Worm (Caenorhabditis elegans) whole organism, L4 larva: Measurements from ENCODE around the gene nhr-103.

Source experiments
- F26F4.8 ChIP-seq: fragments of 200-800 bp; sonication (Bioruptor generic); conservative IDR thresholded peaks from 2 replicates; pipeline ENCODE4 v1.3.6; 2022; ENCODE audit warnings: missing genetic modification characterization, missing compliant biosample characterization
- F37D6.2 ChIP-seq: sonication (generic microtip); optimal IDR thresholded peaks from 2 replicates; lab custom pipeline; 2016; ENCODE audit warnings: mild to moderate bottlenecking, missing genetic modification characterization, missing compliant biosample characterization
- F44E2.7 ChIP-seq: fragments of 200-800 bp; sonication (Bioruptor generic); IDR thresholded peaks from 2 replicates; pipeline ENCODE4 v2.1.2; 2022; ENCODE audit warnings: missing genetic modification characterization, missing compliant biosample characterization
- F49E8.2 ChIP-seq: sonication (generic microtip); optimal IDR thresholded peaks from 2 replicates; lab custom pipeline; 2016; ENCODE audit warnings: missing compliant biosample characterization, mild to moderate bottlenecking, missing genetic modification characterization, borderline replicate concordance
- R02D3.7 ChIP-seq: fragments of 150-350 bp; sonication (generic microtip); optimal IDR thresholded peaks from 3 replicates; lab custom pipeline; 2014; ENCODE audit warnings: missing biosample characterization, missing genetic modification characterization
- Y5F2A.4 ChIP-seq: fragments of 200-800 bp; sonication (Bioruptor generic); optimal IDR thresholded peaks from 2 replicates; lab custom pipeline; 2018; ENCODE audit warnings: mild to moderate bottlenecking, missing genetic modification characterization, missing compliant biosample characterization
- Y75B8A.6 ChIP-seq: fragments of 200-800 bp; sonication (Bioruptor generic); IDR thresholded peaks from 2 replicates; pipeline ENCODE4 v1.3.6; 2022; ENCODE audit warnings: missing genetic modification reagents, missing genetic modification characterization, missing compliant biosample characterization
- ZK337.2 ChIP-seq: fragments of 200-800 bp; sonication (Bioruptor generic); IDR thresholded peaks from 2 replicates; pipeline ENCODE4 v1.3.6; 2022; ENCODE audit warnings: missing genetic modification reagents, missing genetic modification characterization, missing compliant biosample characterization
- aha-1 ChIP-seq: fragments of 150-350 bp; peaks from one replicate; lab custom pipeline; 2014; ENCODE audit warnings: missing biosample characterization, missing genetic modification characterization
- arid-1 ChIP-seq: fragments of 200-800 bp; sonication (Bioruptor generic); conservative IDR thresholded peaks from 2 replicates; pipeline ENCODE4 v1.3.6; 2022; ENCODE audit warnings: missing genetic modification reagents, missing genetic modification characterization, missing compliant biosample characterization
- ceh-20 ChIP-seq: fragments of 200-800 bp; sonication (Bioruptor generic); IDR thresholded peaks from 2 replicates; pipeline ENCODE4 v1.3.6; 2022; ENCODE audit warnings: missing genetic modification reagents, missing genetic modification characterization, missing compliant biosample characterization
- ceh-28 ChIP-seq: fragments of 150-350 bp; optimal IDR thresholded peaks from 2 replicates; lab custom pipeline; 2014; ENCODE audit warnings: missing biosample characterization, missing genetic modification reagents, missing genetic modification characterization
- ceh-62 ChIP-seq: sonication (generic microtip); optimal IDR thresholded peaks from 2 replicates; lab custom pipeline; 2017; ENCODE audit warnings: missing biosample characterization, missing genetic modification characterization
- cey-2 ChIP-seq: sonication (generic microtip); optimal IDR thresholded peaks from 3 replicates; lab custom pipeline; 2017; ENCODE audit warnings: missing genetic modification characterization, mild to moderate bottlenecking, missing compliant biosample characterization, antibody characterized with exemption, borderline replicate concordance; ENCODE audit not compliant: insufficient read depth
- daf-12 ChIP-seq: fragments of 150-350 bp; optimal IDR thresholded peaks from 2 replicates; lab custom pipeline; 2014; ENCODE audit warnings: missing biosample characterization, missing genetic modification reagents, missing genetic modification characterization
- daf-16 ChIP-seq, 3 experiments: sonication (generic microtip); optimal IDR thresholded peaks; 2 replicates each; lab custom pipeline; 2016 to 2017; ENCODE audit warnings: missing genetic modification characterization in 3 of 3, missing genetic modification reagents in 3 of 3, mild to moderate bottlenecking in 2 of 3, missing compliant biosample characterization in 2 of 3, missing biosample characterization in 1 of 3, moderate library complexity in 1 of 3
- dmd-6 ChIP-seq: fragments of 200-800 bp; sonication (Bioruptor generic); IDR thresholded peaks from 2 replicates; pipeline ENCODE4 v1.3.6; 2022; ENCODE audit warnings: missing genetic modification reagents, missing genetic modification characterization, missing compliant biosample characterization
- dmd-8 ChIP-seq: fragments of 200-800 bp; sonication (Bioruptor generic); IDR thresholded peaks from 2 replicates; pipeline ENCODE4 v1.3.6; 2022; ENCODE audit warnings: missing genetic modification characterization, missing compliant biosample characterization
- dpl-1 ChIP-seq: fragments of 150-350 bp; optimal IDR thresholded peaks from 2 replicates; lab custom pipeline; 2014; ENCODE audit warnings: missing biosample characterization, missing genetic modification reagents, missing genetic modification characterization
- dve-1 ChIP-seq: sonication (generic microtip); optimal IDR thresholded peaks from 2 replicates; lab custom pipeline; 2017; ENCODE audit warnings: antibody characterized with exemption, mild to moderate bottlenecking, missing genetic modification characterization, missing compliant biosample characterization; ENCODE audit not compliant: insufficient read depth
- fos-1 ChIP-seq: fragments of 150-350 bp; optimal IDR thresholded peaks from 2 replicates; lab custom pipeline; 2014; ENCODE audit warnings: missing biosample characterization, missing genetic modification characterization
- hlh-11 ChIP-seq: fragments of 200-800 bp; sonication (Bioruptor generic); optimal IDR thresholded peaks from 2 replicates; lab custom pipeline; 2018; ENCODE audit warnings: mild to moderate bottlenecking, missing genetic modification characterization, missing compliant biosample characterization
- hlh-30 ChIP-seq: sonication (generic microtip); optimal IDR thresholded peaks from 2 replicates; lab custom pipeline; 2017; ENCODE audit warnings: antibody characterized with exemption, mild to moderate bottlenecking, missing genetic modification characterization, missing compliant biosample characterization; ENCODE audit not compliant: insufficient read depth
- hmg-1.1 ChIP-seq: fragments of 200-800 bp; sonication (Bioruptor generic); IDR thresholded peaks from 2 replicates; pipeline ENCODE4 v1.3.6; 2022; ENCODE audit warnings: missing genetic modification reagents, missing genetic modification characterization, missing compliant biosample characterization
- jun-1 ChIP-seq: fragments of 150-350 bp; optimal IDR thresholded peaks from 2 replicates; lab custom pipeline; 2014; ENCODE audit warnings: missing biosample characterization, missing genetic modification reagents, missing genetic modification characterization
- lim-7 ChIP-seq: fragments of 200-800 bp; sonication (Bioruptor generic); IDR thresholded peaks from 2 replicates; pipeline ENCODE4 v1.3.6; 2022; ENCODE audit warnings: missing genetic modification characterization, missing compliant biosample characterization
- lin-15B ChIP-seq: fragments of 150-350 bp; sonication (generic microtip); optimal IDR thresholded peaks from 3 replicates; lab custom pipeline; 2014; ENCODE audit warnings: missing biosample characterization, missing genetic modification characterization
- lin-38 ChIP-seq: fragments of 200-800 bp; sonication (Bioruptor generic); IDR thresholded peaks from 2 replicates; pipeline ENCODE4 v1.3.6; 2022; ENCODE audit warnings: missing genetic modification reagents, missing genetic modification characterization, missing compliant biosample characterization
- lin-39 ChIP-seq: fragments of 150-350 bp; optimal IDR thresholded peaks from 2 replicates; lab custom pipeline; 2014; ENCODE audit warnings: missing biosample characterization, missing genetic modification reagents, missing genetic modification characterization
- lir-3 ChIP-seq: sonication (generic microtip); optimal IDR thresholded peaks from 2 replicates; lab custom pipeline; 2016; ENCODE audit warnings: mild to moderate bottlenecking, missing genetic modification characterization, missing compliant biosample characterization
- mdl-1 ChIP-seq, 2 experiments: fragments of 150-350 bp in 1 of 2; sonication (generic microtip) in 1 of 2; optimal IDR thresholded peaks; 2 replicates each; lab custom pipeline; 2014 to 2017; ENCODE audit warnings: missing biosample characterization in 2 of 2, missing genetic modification characterization in 2 of 2
- mes-2 ChIP-seq: sonication (generic microtip); optimal IDR thresholded peaks from 2 replicates; lab custom pipeline; 2016; ENCODE audit warnings: missing genotype, mild to moderate bottlenecking, missing genetic modification characterization, missing compliant biosample characterization; ENCODE audit not compliant: poor library complexity, severe bottlenecking
- mxl-3 ChIP-seq: fragments of 200-800 bp; sonication (Bioruptor generic); optimal IDR thresholded peaks from 2 replicates; lab custom pipeline; 2018; ENCODE audit warnings: mild to moderate bottlenecking, missing genetic modification characterization, missing compliant biosample characterization
- nhr-111 ChIP-seq: fragments of 200-800 bp; sonication (Bioruptor generic); optimal IDR thresholded peaks from 2 replicates; lab custom pipeline; 2018; ENCODE audit warnings: mild to moderate bottlenecking, missing genetic modification characterization, missing compliant biosample characterization
- nhr-25 ChIP-seq: sonication (generic microtip); optimal IDR thresholded peaks from 2 replicates; lab custom pipeline; 2017; ENCODE audit warnings: missing genetic modification characterization, mild to moderate bottlenecking, missing compliant biosample characterization, antibody characterized with exemption, moderate library complexity, borderline replicate concordance; ENCODE audit not compliant: insufficient read depth
- nhr-28 ChIP-seq: fragments of 150-350 bp; optimal IDR thresholded peaks from 2 replicates; lab custom pipeline; 2014; ENCODE audit warnings: missing biosample characterization, missing genetic modification characterization
- nhr-42 ChIP-seq: fragments of 200-800 bp; sonication (Bioruptor generic); IDR thresholded peaks from 2 replicates; pipeline ENCODE4 v1.3.6; 2022; ENCODE audit warnings: missing genetic modification characterization, missing compliant biosample characterization
- nhr-6 ChIP-seq: fragments of 150-350 bp; optimal IDR thresholded peaks from 2 replicates; lab custom pipeline; 2014; ENCODE audit warnings: missing biosample characterization, missing genetic modification characterization
- nhr-76 ChIP-seq: fragments of 150-350 bp; optimal IDR thresholded peaks from 2 replicates; lab custom pipeline; 2014; ENCODE audit warnings: missing biosample characterization, missing genetic modification characterization
- nhr-77 ChIP-seq: fragments of 150-350 bp; optimal IDR thresholded peaks from 2 replicates; lab custom pipeline; 2014; ENCODE audit warnings: missing biosample characterization, missing genetic modification characterization
- pha-4 ChIP-seq, 2 experiments: fragments of 150-350 bp in 1 of 2; fragments of 200-800 bp in 1 of 2; sonication (Bioruptor generic) in 1 of 2; IDR thresholded peaks in 1 of 2; optimal IDR thresholded peaks in 1 of 2; 2 replicates each; pipeline versions ENCODE4 v1.3.6 to Lab custom; 2014 to 2022; ENCODE audit warnings: missing genetic modification characterization in 2 of 2, missing genetic modification reagents in 2 of 2, missing biosample characterization in 1 of 2, missing compliant biosample characterization in 1 of 2
- php-3 ChIP-seq: fragments of 200-800 bp; sonication (Bioruptor generic); IDR thresholded peaks from 2 replicates; pipeline ENCODE4 v1.3.6; 2022; ENCODE audit warnings: missing genetic modification reagents, missing genetic modification characterization, missing compliant biosample characterization
- skn-1 ChIP-seq: fragments of 150-350 bp; optimal IDR thresholded peaks from 2 replicates; lab custom pipeline; 2014; ENCODE audit warnings: missing biosample characterization, missing genetic modification characterization
- zag-1 ChIP-seq: fragments of 150-350 bp; optimal IDR thresholded peaks from 2 replicates; lab custom pipeline; 2014; ENCODE audit warnings: missing biosample characterization, missing genetic modification characterization
- zfp-3 ChIP-seq: fragments of 200-800 bp; sonication (Bioruptor generic); conservative IDR thresholded peaks from 2 replicates; pipeline ENCODE4 v1.3.6; 2022; ENCODE audit warnings: missing genetic modification reagents, missing genetic modification characterization, missing compliant biosample characterization

Gene nhr-103

DNA sequence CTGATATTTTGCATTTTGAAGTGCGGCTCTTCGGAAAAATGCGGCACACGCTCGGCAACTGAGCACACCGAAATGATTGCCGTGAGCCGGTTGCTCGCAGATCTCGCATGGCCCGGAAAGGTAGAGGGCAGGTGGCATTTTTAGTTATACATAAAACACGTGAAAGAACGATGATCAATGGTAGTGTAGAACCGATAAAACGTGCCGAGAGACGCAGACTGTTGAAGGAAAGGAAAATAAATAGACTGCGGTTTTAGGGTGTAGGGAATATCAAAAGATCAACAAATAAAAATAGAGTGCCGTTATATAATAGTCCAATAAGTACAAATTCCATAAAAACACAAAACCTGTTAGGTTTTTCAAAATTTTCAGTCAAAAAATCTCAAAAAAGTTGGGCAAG lies 13.3 kb upstream of the nhr-103 start, which contains the start of gene nhr-133:
nhr-133 (minus strand) TSS at position 183 of the 400 bp plus-strand sequence.
- TF ChIP-seq dve-1 (tag; lab: Kevin White, UChicago), result peak; percentile 55
- no peak for TF ChIP-seq nhr-77 (tag; lab: Kevin White, UChicago)
- no peak for TF ChIP-seq skn-1 (tag; lab: Kevin White, UChicago)
- no peak for TF ChIP-seq php-3
- no peak for TF ChIP-seq pha-4 (GFP tag; IDR thresholded peaks at IDR 0.05; lab: Robert Waterston, UW)
- TF ChIP-seq pha-4 (tag; optimal IDR thresholded peaks at IDR 0.05; lab: Kevin White, UChicago), result peak; percentile 9
- TF ChIP-seq Y75B8A.6 (GFP tag; lab: Robert Waterston, UW), result no peak
- no peak for TF ChIP-seq arid-1 (GFP tag; lab: Robert Waterston, UW)
- TF ChIP-seq mdl-1 (tag; optimal IDR thresholded peaks at IDR 0.05; lab: Kevin White, UChicago), result peak; percentile 12 to 79
- TF ChIP-seq lin-39 (tag; lab: Kevin White, UChicago), result no peak
- TF ChIP-seq dmd-6 (GFP tag; lab: Robert Waterston, UW), result peak; percentile 50; the same call in 1 of the 2 replicates
- peak; percentile 40 for TF ChIP-seq hlh-11 (tag; lab: Kevin White, UChicago)
- no peak for TF ChIP-seq cey-2
- TF ChIP-seq daf-12 (tag; lab: Kevin White, UChicago), result no peak
- TF ChIP-seq daf-16 (GFP tag; optimal IDR thresholded peaks at IDR 0.05; lab: Kevin White, UChicago), result no peak
- TF ChIP-seq daf-16 (tag; optimal IDR thresholded peaks at IDR 0.05; lab: Kevin White, UChicago), result peak; percentile 45
- no peak for TF ChIP-seq ceh-20 (GFP tag; lab: Robert Waterston, UW)
- TF ChIP-seq nhr-42 (GFP tag; lab: Robert Waterston, UW), result no peak
- TF ChIP-seq ZK337.2, result no peak
- no peak for TF ChIP-seq R02D3.7 (tag; lab: Kevin White, UChicago)
- no peak for TF ChIP-seq ceh-28
- peak; percentile 80 for TF ChIP-seq nhr-28 (tag; lab: Kevin White, UChicago)
- no peak for TF ChIP-seq F37D6.2 (tag; lab: Kevin White, UChicago)
- TF ChIP-seq nhr-25 (tag; lab: Kevin White, UChicago), result no peak
- TF ChIP-seq hlh-30, result peak; percentile 83
- peak; percentile 81 for TF ChIP-seq mxl-3 (GFP tag; lab: Kevin White, UChicago)
- no peak for TF ChIP-seq Y5F2A.4 (GFP tag; lab: Kevin White, UChicago)
- peak; percentile 6 for TF ChIP-seq mes-2 (tag; lab: Kevin White, UChicago)
- no peak for TF ChIP-seq dpl-1 (GFP tag; lab: Kevin White, UChicago)
- no peak for TF ChIP-seq lin-15B

DNA sequence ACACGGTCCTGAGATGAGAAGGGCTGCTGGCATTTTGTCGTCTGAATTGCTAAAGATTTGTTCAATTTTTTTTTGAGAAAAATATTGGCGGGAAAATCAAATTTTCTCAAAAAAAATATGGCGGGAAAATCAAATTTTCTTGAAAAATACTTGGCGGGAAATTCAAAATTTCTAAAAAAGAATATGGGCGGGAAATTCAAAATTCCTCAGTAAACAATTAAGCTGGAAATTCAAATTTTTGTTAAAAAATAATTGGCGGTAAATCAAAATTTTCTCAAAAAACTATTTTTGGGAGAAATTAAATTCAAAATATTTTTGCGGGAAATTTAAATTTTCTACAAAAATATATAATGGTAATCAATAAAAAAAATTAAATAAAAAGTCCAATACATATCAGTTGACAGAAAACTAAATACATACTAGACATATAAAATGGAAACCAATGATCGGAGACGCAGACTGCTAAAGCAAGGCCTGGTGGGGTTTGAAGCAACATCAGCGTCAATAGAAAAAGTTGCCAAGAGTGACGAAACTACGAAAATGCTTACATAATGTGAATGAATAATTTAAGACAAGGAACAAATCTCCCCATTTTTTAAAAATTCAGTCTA lies 10.7 kb upstream of the nhr-103 start, which contains the start of gene nhr-184:
nhr-184 (minus strand) TSS at position 51 of the 611 bp plus-strand sequence.
- TF ChIP-seq zag-1 (tag; lab: Kevin White, UChicago), result no peak
- TF ChIP-seq jun-1, result no peak
- TF ChIP-seq dve-1 (tag; lab: Kevin White, UChicago), result peak; percentile 46
- TF ChIP-seq nhr-42 (GFP tag; lab: Robert Waterston, UW), result no peak
- no peak for TF ChIP-seq hmg-1.1 (GFP tag; lab: Robert Waterston, UW)
- TF ChIP-seq F49E8.2 (tag; lab: Kevin White, UChicago), result no peak
- no peak for TF ChIP-seq hlh-11 (tag; lab: Kevin White, UChicago)
- TF ChIP-seq daf-16 (GFP tag; optimal IDR thresholded peaks at IDR 0.05; lab: Kevin White, UChicago), result no peak
- peak; percentile 81 for TF ChIP-seq daf-16 (tag; optimal IDR thresholded peaks at IDR 0.05; lab: Kevin White, UChicago)
- TF ChIP-seq dmd-8, result no peak
- no peak for TF ChIP-seq F26F4.8 (GFP tag; lab: Robert Waterston, UW)
- TF ChIP-seq fos-1 (tag; lab: Kevin White, UChicago), result no peak
- no peak for TF ChIP-seq lin-38 (GFP tag; lab: Robert Waterston, UW)
- peak; percentile 65 for TF ChIP-seq nhr-28 (tag; lab: Kevin White, UChicago)
- peak; percentile 40 for TF ChIP-seq mes-2 (tag; lab: Kevin White, UChicago)
- TF ChIP-seq ceh-62 (tag; lab: Kevin White, UChicago), result no peak
- no peak for TF ChIP-seq aha-1 (tag; lab: Kevin White, UChicago)
- no peak for TF ChIP-seq F44E2.7 (GFP tag; lab: Robert Waterston, UW)
- no peak for TF ChIP-seq zfp-3 (GFP tag; lab: Robert Waterston, UW)
- no peak for TF ChIP-seq lim-7 (GFP tag; lab: Robert Waterston, UW)
- TF ChIP-seq hlh-30, result peak; percentile 44
- TF ChIP-seq php-3, result no peak
- TF ChIP-seq pha-4 (GFP tag; IDR thresholded peaks at IDR 0.05; lab: Robert Waterston, UW), result no peak
- TF ChIP-seq pha-4 (tag; optimal IDR thresholded peaks at IDR 0.05; lab: Kevin White, UChicago), result peak; percentile 45
- no peak for TF ChIP-seq nhr-111 (GFP tag; lab: Kevin White, UChicago)
- no peak for TF ChIP-seq nhr-76 (tag; lab: Kevin White, UChicago)
- no peak for TF ChIP-seq lir-3 (tag; lab: Kevin White, UChicago)
- TF ChIP-seq nhr-6, result peak; percentile 4
- no peak for TF ChIP-seq Y5F2A.4 (GFP tag; lab: Kevin White, UChicago)
- TF ChIP-seq daf-12 (tag; lab: Kevin White, UChicago), result no peak
